Fruit fly (Drosophila melanogaster): ENCODE measurements around the gene ND-13B.

ND-13B gene

dm6 chr3L:10683899-10684340 lies 10.0 kb downstream of the ND-13B start:
- TF ChIP-seq Hnf4 (GFP tag; optimal IDR thresholded peaks at IDR 0.05) (peak; percentile 3), psq (GFP tag; optimal IDR thresholded peaks at IDR 0.05) (no peak), fru (GFP tag; optimal IDR thresholded peaks at IDR 0.05) (peak; percentile 21), ey (GFP tag; optimal IDR thresholded peaks at IDR 0.05) (peak; percentile 31), foxo (GFP tag; optimal IDR thresholded peaks at IDR 0.05) (peak in 1 of 2 experiments; percentile 51), Vsx2 (GFP tag; optimal IDR thresholded peaks at IDR 0.05; ENCODE audit: partially characterized antibody) (no peak), HLH106 (tag; optimal IDR thresholded peaks at IDR 0.05) (peak; percentile 59), dl (GFP tag; optimal IDR thresholded peaks at IDR 0.05; ENCODE audit: insufficient read depth in 1 of 2, partially characterized antibody in 2 of 2) (no peak), rgr (GFP tag; optimal IDR thresholded peaks at IDR 0.05) (peak; percentile 14), woc (GFP tag; optimal IDR thresholded peaks at IDR 0.05) (peak; percentile 13), Dfd (GFP tag; optimal IDR thresholded peaks at IDR 0.05) (no peak), br (GFP tag; optimal IDR thresholded peaks at IDR 0.05) (peak; percentile 45), CG9705 (GFP tag; optimal IDR thresholded peaks at IDR 0.05) (peak; percentile 17), h (GFP tag; optimal IDR thresholded peaks at IDR 0.05) (peak; percentile 36)

- TF ChIP-seq Dfd (GFP tag; optimal IDR thresholded peaks at IDR 0.05), result peak; percentile 97
- TF ChIP-seq h (GFP tag; optimal IDR thresholded peaks at IDR 0.05), result peak; percentile 96
- peak; percentile 86 for TF ChIP-seq Rel (GFP tag; optimal IDR thresholded peaks at IDR 0.05)
- peak; percentile 76 for TF ChIP-seq Rel (tag; optimal IDR thresholded peaks at IDR 0.05)
- no peak for TF ChIP-seq N (GFP tag; optimal IDR thresholded peaks at IDR 0.05)
- TF ChIP-seq br (GFP tag; optimal IDR thresholded peaks at IDR 0.05), result peak; percentile 87
- no peak for TF ChIP-seq usp (GFP tag; optimal IDR thresholded peaks at IDR 0.05)
- TF ChIP-seq Mio (GFP tag; optimal IDR thresholded peaks at IDR 0.05), result peak; percentile 39
- TF ChIP-seq CG9705 (GFP tag; optimal IDR thresholded peaks at IDR 0.05), result peak; percentile 93
- TF ChIP-seq Hr83 (GFP tag; optimal IDR thresholded peaks at IDR 0.05; ENCODE audit: poor library complexity, severe bottlenecking), result peak; percentile 96
- peak; percentile 97 for TF ChIP-seq psq (GFP tag; optimal IDR thresholded peaks at IDR 0.05)
- peak; percentile 91 for TF ChIP-seq ey (GFP tag; optimal IDR thresholded peaks at IDR 0.05)
- TF ChIP-seq GATAd (GFP tag; optimal IDR thresholded peaks at IDR 0.05), result peak; percentile 68
- TF ChIP-seq dl (GFP tag; optimal IDR thresholded peaks at IDR 0.05; ENCODE audit: insufficient read depth in 1 of 2, partially characterized antibody in 2 of 2), result peak in 1 of 2 experiments; percentile 0
- TF ChIP-seq brk (GFP tag; optimal IDR thresholded peaks at IDR 0.05), result peak; percentile 91
- peak; percentile 68 for TF ChIP-seq tai (GFP tag; optimal IDR thresholded peaks at IDR 0.05)
- TF ChIP-seq dmrt93B (GFP tag; optimal IDR thresholded peaks at IDR 0.05), result peak; percentile 97
- peak; percentile 27 to 98 for TF ChIP-seq foxo (GFP tag; optimal IDR thresholded peaks at IDR 0.05)
- TF ChIP-seq pan (optimal IDR thresholded peaks at IDR 0.05), result no peak
- TF ChIP-seq Dif (GFP tag; optimal IDR thresholded peaks at IDR 0.05; ENCODE audit: partially characterized antibody), result peak; percentile 64
- peak; percentile 97 for TF ChIP-seq HLH106 (tag; optimal IDR thresholded peaks at IDR 0.05)
- no peak for TF ChIP-seq Abd-B (GFP tag; optimal IDR thresholded peaks at IDR 0.05)
- TF ChIP-seq Hr78 (GFP tag; optimal IDR thresholded peaks at IDR 0.05), result no peak
- peak; percentile 98 for TF ChIP-seq sv (GFP tag; optimal IDR thresholded peaks at IDR 0.05)
- TF ChIP-seq Vsx2 (GFP tag; optimal IDR thresholded peaks at IDR 0.05; ENCODE audit: partially characterized antibody), result no peak
- peak; percentile 96 for TF ChIP-seq rgr (GFP tag; optimal IDR thresholded peaks at IDR 0.05)
- TF ChIP-seq sage (GFP tag; optimal IDR thresholded peaks at IDR 0.05), result peak; percentile 86
- TF ChIP-seq CG32264 (GFP tag; optimal IDR thresholded peaks at IDR 0.05), result peak; percentile 51
- no peak for TF ChIP-seq Myc (optimal IDR thresholded peaks at IDR 0.05)
- peak; percentile 72 for TF ChIP-seq dsf (GFP tag; optimal IDR thresholded peaks at IDR 0.05; ENCODE audit: borderline replicate concordance)
- no peak for TF ChIP-seq CrebA (GFP tag; optimal IDR thresholded peaks at IDR 0.05; ENCODE audit: borderline replicate concordance)
- TF ChIP-seq woc (GFP tag; optimal IDR thresholded peaks at IDR 0.05), result peak; percentile 91
- TF ChIP-seq jim (GFP tag; optimal IDR thresholded peaks at IDR 0.05), result peak; percentile 93
- TF ChIP-seq Hnf4 (GFP tag; optimal IDR thresholded peaks at IDR 0.05), result peak; percentile 81
- peak; percentile 72 for TF ChIP-seq Jra (GFP tag; optimal IDR thresholded peaks at IDR 0.05)
- no peak for TF ChIP-seq lola (GFP tag; optimal IDR thresholded peaks at IDR 0.05)
- TF ChIP-seq fru (GFP tag; optimal IDR thresholded peaks at IDR 0.05), result peak; percentile 94
- TF ChIP-seq Sp1 (GFP tag; optimal IDR thresholded peaks at IDR 0.05), result peak; percentile 98
- peak; percentile 98 for TF ChIP-seq OdsH (GFP tag; optimal IDR thresholded peaks at IDR 0.05)
Observed at dm6 chr3L:10682725-10683367, 11.1 kb downstream of the ND-13B start.

Data from whole organism, wandering third instar larva.